Fruit fly (Drosophila melanogaster): ENCODE measurements around the gene olf413.

The olf413 gene

dm6 chr3L:22207113-22207512 lies 71.2 kb downstream of the olf413 start (continued):
- TF ChIP-seq CG4854 (GFP tag; optimal IDR thresholded peaks at IDR 0.05) (no peak), H15 (GFP tag; IDR thresholded peaks at IDR 0.05) (0 out of 3 replicates have a peak, but pooled peaks have one; percentile 15), seq (GFP tag; IDR thresholded peaks at IDR 0.05) (no peak), mam (GFP tag; optimal IDR thresholded peaks at IDR 0.05) (peak; percentile 20), CG2889 (GFP tag; IDR thresholded peaks at IDR 0.05) (no peak), nmo (GFP tag; optimal IDR thresholded peaks at IDR 0.05) (peak; percentile 16), CG4617 (GFP tag; optimal IDR thresholded peaks at IDR 0.05; ENCODE audit: borderline replicate concordance) (no peak), toy (GFP tag; IDR thresholded peaks at IDR 0.05) (no peak)

dm6 chr3L:22209658-22210057 lies 73.8 kb downstream of the olf413 start:
- no peak for TF ChIP-seq Dad (GFP tag; optimal IDR thresholded peaks at IDR 0.05)
- peak; percentile 55 for TF ChIP-seq sqz (GFP tag; optimal IDR thresholded peaks at IDR 0.05)
- peak; percentile 43 for TF ChIP-seq gcm (GFP tag; optimal IDR thresholded peaks at IDR 0.05)
- TF ChIP-seq pros (GFP tag; optimal IDR thresholded peaks at IDR 0.05), result peak; percentile 81
- peak; percentile 35 for TF ChIP-seq nerfin-1 (tag; optimal IDR thresholded peaks at IDR 0.05)

- TF ChIP-seq zen (tag; optimal IDR thresholded peaks at IDR 0.05) (peak; percentile 25), Hr78 (GFP tag; optimal IDR thresholded peaks at IDR 0.05) (no peak), CG10654 (GFP tag; optimal IDR thresholded peaks at IDR 0.05) (no peak), CTCF (GFP tag; optimal IDR thresholded peaks at IDR 0.05) (peak; percentile 78)
Measured at dm6 chr3L:22214725-22215124, 78.8 kb downstream of the olf413 start.

- TF ChIP-seq run (tag; optimal IDR thresholded peaks at IDR 0.05) (no peak), h (optimal IDR thresholded peaks at IDR 0.05) (peak; percentile 31), Hand (GFP tag; optimal IDR thresholded peaks at IDR 0.05) (no peak), ci (GFP tag; IDR thresholded peaks at IDR 0.05) (0 out of 3 replicates have a peak, but pooled peaks have one; percentile 21), CG10462 (GFP tag; optimal IDR thresholded peaks at IDR 0.05) (no peak), tio (GFP tag; optimal IDR thresholded peaks at IDR 0.05) (no peak), CG14965 (GFP tag; optimal IDR thresholded peaks at IDR 0.05; ENCODE audit: borderline replicate concordance) (peak; percentile 88), CTCF (GFP tag; optimal IDR thresholded peaks at IDR 0.05) (peak; percentile 85), prd (optimal IDR thresholded peaks at IDR 0.05) (no peak), prd (GFP tag; IDR thresholded peaks at IDR 0.05) (0 out of 3 replicates have a peak, but pooled peaks have one; percentile 11), sob (GFP tag; IDR thresholded peaks at IDR 0.05) (no peak), dm (GFP tag; optimal IDR thresholded peaks at IDR 0.05) (no peak), trh (GFP tag; optimal IDR thresholded peaks at IDR 0.05) (no peak), NfI (GFP tag; optimal IDR thresholded peaks at IDR 0.05) (no peak), Ets65A (GFP tag) (peak; percentile 65), hth (optimal IDR thresholded peaks at IDR 0.05) (no peak), CG11560 (tag; IDR thresholded peaks at IDR 0.05) (no peak), Oaz (GFP tag; IDR thresholded peaks at IDR 0.05) (no peak)
Measured at dm6 chr3L:22223071-22223470, 87.2 kb downstream of the olf413 start.

- peak in 1 of 2 experiments; percentile 14 for TF ChIP-seq Hr51 (GFP tag; optimal IDR thresholded peaks at IDR 0.05)
- TF ChIP-seq CG7963 (GFP tag; IDR thresholded peaks at IDR 0.05; ENCODE audit: partially characterized antibody), result no peak
- no peak for TF ChIP-seq CG11398 (GFP tag; optimal IDR thresholded peaks at IDR 0.05)
- peak; percentile 88 for TF ChIP-seq Ets65A (GFP tag)
- peak; percentile 69 for TF ChIP-seq CG7745 (tag; optimal IDR thresholded peaks at IDR 0.05)
- TF ChIP-seq pros (GFP tag; optimal IDR thresholded peaks at IDR 0.05), result peak; percentile 45
- TF ChIP-seq CG6272 (GFP tag; IDR thresholded peaks at IDR 0.05), result no peak
- TF ChIP-seq sens (GFP tag), result peak; percentile 33
- TF ChIP-seq Ada2b (GFP tag; IDR thresholded peaks at IDR 0.05), result no peak
- TF ChIP-seq lilli (GFP tag; optimal IDR thresholded peaks at IDR 0.05), result no peak
Measured at dm6 chr3L:22237658-22238057, 101.8 kb downstream of the olf413 start.
